Worm (Caenorhabditis elegans) whole organism, L2 larva: Measurements from ENCODE around the gene hsp-1.

ENCODE experiments used
- C34F6.9 ChIP-seq: fragments of 150-350 bp; optimal IDR thresholded peaks from 2 replicates; lab custom pipeline; 2014; ENCODE audit warnings: missing biosample characterization, missing genetic modification characterization
- Y55F3AM.14 ChIP-seq: fragments of 200-800 bp; sonication (Bioruptor generic); optimal IDR thresholded peaks from 2 replicates; lab custom pipeline; 2018; ENCODE audit warnings: mild to moderate bottlenecking, missing genetic modification characterization, missing compliant biosample characterization
- ZK546.5 ChIP-seq: sonication (generic microtip); optimal IDR thresholded peaks from 2 replicates; lab custom pipeline; 2017; ENCODE audit warnings: missing biosample characterization, missing genetic modification characterization
- aly-2 ChIP-seq: fragments of 150-350 bp; optimal IDR thresholded peaks from 2 replicates; lab custom pipeline; 2014; ENCODE audit warnings: missing biosample characterization, missing genetic modification characterization
- ama-1 ChIP-seq: fragments of 150-350 bp; optimal IDR thresholded peaks from 2 replicates; lab custom pipeline; 2018; ENCODE audit warnings: inconsistent platforms
- ceh-16 ChIP-seq: fragments of 150-350 bp; optimal IDR thresholded peaks from 2 replicates; lab custom pipeline; 2014; ENCODE audit warnings: missing biosample characterization, missing genetic modification characterization
- dmd-4 ChIP-seq: sonication (generic microtip); optimal IDR thresholded peaks from 2 replicates; lab custom pipeline; 2017; ENCODE audit warnings: missing biosample characterization, missing genetic modification characterization
- egl-27 ChIP-seq: sonication (generic microtip); optimal IDR thresholded peaks from 3 replicates; lab custom pipeline; 2017; ENCODE audit warnings: missing biosample characterization, missing genetic modification reagents, missing genetic modification characterization
- elt-1 ChIP-seq: fragments of 150-350 bp; optimal IDR thresholded peaks from 2 replicates; lab custom pipeline; 2014; ENCODE audit warnings: missing biosample characterization, missing genetic modification characterization
- elt-3 ChIP-seq: sonication (generic microtip); optimal IDR thresholded peaks from 2 replicates; lab custom pipeline; 2017; ENCODE audit warnings: missing biosample characterization, missing genetic modification characterization
- fos-1 ChIP-seq: fragments of 150-350 bp; optimal IDR thresholded peaks from 2 replicates; lab custom pipeline; 2014; ENCODE audit warnings: missing biosample characterization, missing genetic modification characterization
- gmeb-1 ChIP-seq: fragments of 150-350 bp; optimal IDR thresholded peaks from 2 replicates; lab custom pipeline; 2014; ENCODE audit warnings: missing biosample characterization, missing genetic modification characterization
- lin-11 ChIP-seq: fragments of 150-350 bp; sonication (generic microtip); optimal IDR thresholded peaks from 2 replicates; lab custom pipeline; 2014; ENCODE audit warnings: missing biosample characterization, missing genetic modification characterization, inconsistent platforms, mixed read lengths
- mab-5 ChIP-seq: fragments of 150-350 bp; optimal IDR thresholded peaks from 2 replicates; lab custom pipeline; 2014; ENCODE audit warnings: missing biosample characterization, missing genetic modification characterization
- nhr-11 ChIP-seq: fragments of 150-350 bp; optimal IDR thresholded peaks from 2 replicates; lab custom pipeline; 2014; ENCODE audit warnings: missing biosample characterization, missing genetic modification characterization
- nhr-12 ChIP-seq: fragments of 150-350 bp; optimal IDR thresholded peaks from 2 replicates; lab custom pipeline; 2014; ENCODE audit warnings: missing biosample characterization, missing genetic modification characterization
- nhr-129 ChIP-seq: fragments of 150-350 bp; optimal IDR thresholded peaks from 2 replicates; lab custom pipeline; 2014; ENCODE audit warnings: missing biosample characterization, missing genetic modification characterization
- nhr-21 ChIP-seq: fragments of 150-350 bp; optimal IDR thresholded peaks from 2 replicates; lab custom pipeline; 2014; ENCODE audit warnings: missing biosample characterization, missing genetic modification characterization
- nhr-23 ChIP-seq: fragments of 150-350 bp; optimal IDR thresholded peaks from 2 replicates; lab custom pipeline; 2014; ENCODE audit warnings: missing biosample characterization, missing genetic modification reagents, missing genetic modification characterization
- nhr-237 ChIP-seq: fragments of 150-350 bp; optimal IDR thresholded peaks from 2 replicates; lab custom pipeline; 2014; ENCODE audit warnings: missing biosample characterization, missing genetic modification characterization
- nhr-25 ChIP-seq: fragments of 150-350 bp; sonication (generic microtip); optimal IDR thresholded peaks from 3 replicates; lab custom pipeline; 2014; ENCODE audit warnings: missing biosample characterization, missing genetic modification characterization
- peb-1 ChIP-seq: fragments of 150-350 bp; optimal IDR thresholded peaks from 2 replicates; lab custom pipeline; 2014; ENCODE audit warnings: missing biosample characterization, missing genetic modification characterization
- sma-3 ChIP-seq: sonication (generic microtip); optimal IDR thresholded peaks from 2 replicates; lab custom pipeline; 2016; ENCODE audit warnings: missing genetic modification reagents, missing genetic modification characterization, missing compliant biosample characterization
- snpc-4 ChIP-seq: fragments of 150-350 bp; optimal IDR thresholded peaks from 2 replicates; lab custom pipeline; 2014; ENCODE audit warnings: missing biosample characterization, missing genetic modification characterization
- unc-39 ChIP-seq: fragments of 150-350 bp; optimal IDR thresholded peaks from 2 replicates; lab custom pipeline; 2014; ENCODE audit warnings: missing biosample characterization, missing genetic modification characterization
- unc-55 ChIP-seq: fragments of 150-350 bp; sonication (generic microtip); optimal IDR thresholded peaks from 3 replicates; lab custom pipeline; 2014; ENCODE audit warnings: missing biosample characterization, missing genetic modification reagents, missing genetic modification characterization
- unc-62 ChIP-seq: fragments of 150-350 bp; optimal IDR thresholded peaks from 2 replicates; lab custom pipeline; 2014; ENCODE audit warnings: missing biosample characterization, missing genetic modification reagents, missing genetic modification characterization
- zag-1 ChIP-seq: fragments of 150-350 bp; optimal IDR thresholded peaks from 2 replicates; lab custom pipeline; 2014; ENCODE audit warnings: missing biosample characterization, missing genetic modification characterization
- ztf-1 ChIP-seq: fragments of 200-800 bp; sonication (Bioruptor generic); conservative IDR thresholded peaks from 2 replicates; pipeline ENCODE4 v1.3.6; 2022; ENCODE audit warnings: missing genetic modification characterization, missing compliant biosample characterization
- ztf-11 ChIP-seq: sonication (generic microtip); optimal IDR thresholded peaks from 2 replicates; lab custom pipeline; 2017; ENCODE audit warnings: missing biosample characterization, missing genetic modification characterization

Gene hsp-1

DNA sequence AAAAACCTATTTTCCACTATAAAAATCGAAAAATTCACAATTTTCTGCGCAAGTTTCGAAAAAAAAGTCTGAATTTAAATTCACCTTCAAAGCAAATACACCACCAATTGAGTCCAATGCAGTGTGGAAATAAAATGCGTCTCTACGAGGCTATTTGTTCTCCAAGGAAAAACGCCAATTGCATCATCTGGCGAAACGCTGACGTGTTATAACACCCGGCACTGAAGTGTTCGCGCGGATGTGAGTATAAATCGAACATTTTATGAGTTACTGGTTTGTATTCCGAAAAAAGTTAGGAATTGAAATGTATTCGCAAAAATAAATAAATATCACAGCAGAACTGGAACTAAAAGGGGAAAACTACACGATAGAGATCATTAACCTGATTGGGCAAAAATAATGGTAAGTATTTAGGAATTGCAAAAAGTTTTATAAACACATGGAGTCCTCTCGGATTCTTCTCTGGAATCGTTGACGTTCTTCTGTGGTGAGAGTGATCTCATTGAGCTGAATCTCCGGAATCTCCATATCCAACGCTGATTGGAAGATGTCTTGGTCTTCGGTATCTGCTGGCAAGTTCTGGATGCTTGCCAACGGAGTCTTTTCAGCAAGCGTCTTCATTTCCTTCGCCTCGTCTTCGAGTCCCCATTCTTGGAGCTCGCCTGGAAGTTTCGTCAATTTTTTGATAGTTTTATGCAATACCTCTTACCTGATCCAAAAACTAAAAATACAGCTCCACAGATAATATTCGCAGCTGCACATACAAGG lies 9.3 kb downstream of the hsp-1 start, which contains the start of gene zipt-7.1:
Gene zipt-7.1, minus strand, starts transcription at position 232 of the 768 bp plus-strand sequence.
- TF ChIP-seq nhr-21 (tag; lab: Kevin White, UChicago) (no peak), nhr-25 (tag; lab: Kevin White, UChicago) (no peak), nhr-237 (tag; lab: Kevin White, UChicago) (no peak), nhr-129 (tag; lab: Kevin White, UChicago) (peak; percentile 55), ceh-16 (tag; lab: Kevin White, UChicago) (no peak), zag-1 (tag; lab: Kevin White, UChicago) (no peak)

ce11 chrIV:17291629-17292199 lies 13.0 kb downstream of the hsp-1 start, which contains the start of the genes T28F3.11 and slc-17.4:
Gene T28F3.11 (minus strand): TSS chrIV:17291679.
Gene slc-17.4 (minus strand): TSS chrIV:17291733.
- TF ChIP-seq unc-55 (GFP tag; lab: Kevin White, UChicago) = peak; percentile 4
- no peak for TF ChIP-seq aly-2 (tag; lab: Kevin White, UChicago)

DNA sequence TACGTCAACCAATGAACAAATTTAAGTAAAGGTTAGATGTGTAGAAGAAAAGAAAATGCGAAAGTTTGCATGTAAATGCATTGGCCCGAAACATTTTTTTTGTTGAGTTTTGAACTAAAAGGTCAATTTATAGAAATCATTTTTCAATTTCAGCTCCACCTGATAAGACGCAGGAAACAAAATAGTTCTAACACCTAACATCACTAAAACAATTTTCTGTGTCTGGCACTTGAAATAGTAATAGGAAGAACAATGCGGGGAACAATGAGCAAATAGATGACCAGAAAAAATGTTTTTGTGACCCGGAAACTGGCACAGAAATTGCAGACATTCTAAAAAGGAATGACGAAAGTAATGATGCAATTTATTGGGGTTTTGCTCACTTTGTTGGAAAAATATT lies 13.6 kb downstream of the hsp-1 start:
- peak; percentile 23 for TF ChIP-seq fos-1 (tag; lab: Kevin White, UChicago)
- TF ChIP-seq nhr-129 (tag; lab: Kevin White, UChicago) = peak; percentile 43
- no peak for TF ChIP-seq sma-3 (GFP tag; lab: Kevin White, UChicago)

DNA sequence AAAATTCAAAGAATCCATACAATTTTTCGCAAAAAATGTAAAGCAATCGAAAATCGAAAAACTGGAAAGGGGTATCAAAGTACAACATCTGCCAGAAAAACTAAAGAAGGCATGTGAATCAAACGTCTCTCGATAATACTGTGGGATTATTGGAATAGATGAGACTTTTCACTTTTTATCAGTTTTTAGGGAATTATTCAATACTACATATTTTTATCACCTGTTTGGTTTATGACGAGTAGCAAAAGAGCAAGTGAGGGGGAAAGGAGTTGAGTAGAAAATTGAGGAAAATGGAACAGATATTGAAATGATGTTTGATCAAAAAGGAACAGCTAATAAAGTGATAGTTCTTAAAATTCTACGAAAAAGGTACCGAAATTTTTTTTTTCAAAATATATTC lies 14.3 kb downstream of the hsp-1 start:
- TF ChIP-seq peb-1 (tag; lab: Kevin White, UChicago) = no peak
- peak; percentile 11 for TF ChIP-seq unc-55 (GFP tag; lab: Kevin White, UChicago)

DNA sequence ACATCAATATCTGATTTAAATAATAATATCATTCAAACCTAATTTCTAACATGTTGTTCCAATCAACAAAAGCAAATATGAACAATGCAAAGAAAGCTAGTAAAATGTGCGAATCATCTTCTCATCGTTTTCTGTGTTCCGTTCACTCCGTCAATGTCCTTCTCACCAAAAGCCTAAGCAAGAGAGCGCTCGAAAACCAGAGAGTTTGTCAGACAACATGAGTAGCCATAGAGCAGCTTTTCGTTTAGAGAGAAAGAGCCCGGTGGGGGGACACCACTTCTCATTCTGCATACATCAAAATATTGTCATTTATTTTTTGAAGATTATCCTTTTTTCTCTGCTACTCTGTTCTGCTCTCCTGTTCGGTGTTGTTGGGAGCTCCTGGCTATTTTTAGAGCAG lies 14.9 kb downstream of the hsp-1 start:
- TF ChIP-seq sma-3 (GFP tag; lab: Kevin White, UChicago) = no peak
- peak; percentile 72 for TF ChIP-seq unc-55 (GFP tag; lab: Kevin White, UChicago)
- peak; percentile 20 for TF ChIP-seq nhr-129 (tag; lab: Kevin White, UChicago)
- TF ChIP-seq C34F6.9 (tag; lab: Kevin White, UChicago) = peak; percentile 69
- TF ChIP-seq, all 48 proteins: peak for 3

DNA sequence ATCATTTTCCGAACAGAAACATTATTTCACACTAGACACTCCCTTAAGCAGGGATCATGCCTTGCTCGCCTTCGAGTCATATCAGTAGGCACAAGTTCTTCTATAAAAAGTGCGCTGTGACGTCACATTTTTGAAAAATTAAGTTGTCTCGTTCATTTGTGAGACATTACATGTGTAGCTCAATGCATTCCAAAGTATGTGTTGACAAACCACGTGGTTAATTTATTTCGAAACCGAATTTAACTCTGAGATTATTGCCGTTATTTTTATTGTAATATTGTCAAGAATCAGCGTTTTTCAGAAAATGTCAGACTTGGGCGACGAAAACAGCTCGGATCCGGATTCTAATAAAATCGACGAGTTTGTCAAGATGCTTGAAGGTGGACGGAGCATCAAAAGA lies 15.7 kb downstream of the hsp-1 start, which contains the start of gene T28F3.5:
Gene T28F3.5, plus strand, starts transcription at position 301 of the 400 bp plus-strand sequence.
- TF ChIP-seq ZK546.5 (tag; lab: Kevin White, UChicago) (no peak), C34F6.9 (tag; lab: Kevin White, UChicago) (no peak), unc-39 (tag; lab: Kevin White, UChicago) (no peak), dmd-4 (no peak), elt-1 (tag; lab: Kevin White, UChicago) (no peak), ztf-1 (GFP tag; lab: Robert Waterston, UW) (no peak)

ce11 chrIV:17301933-17302332 lies 23.2 kb downstream of the hsp-1 start, which contains the start of gene ifta-2:
Gene ifta-2 (minus strand): TSS chrIV:17302033.
- TF ChIP-seq peb-1 (tag; lab: Kevin White, UChicago) (no peak), snpc-4 (tag; lab: Kevin White, UChicago) (no peak), ama-1 (lab: Kevin White, UChicago) (no peak), C34F6.9 (tag; lab: Kevin White, UChicago) (no peak), egl-27 (tag; lab: Kevin White, UChicago) (no peak), ztf-11 (tag; lab: Kevin White, UChicago) (no peak), ceh-16 (tag; lab: Kevin White, UChicago) (no peak), elt-3 (tag; lab: Kevin White, UChicago) (no peak), ztf-1 (GFP tag; lab: Robert Waterston, UW) (no peak), nhr-23 (tag; lab: Kevin White, UChicago) (no peak), nhr-129 (tag; lab: Kevin White, UChicago) (no peak), mab-5 (no peak), nhr-12 (no peak), unc-62 (GFP tag; lab: Kevin White, UChicago) (no peak), nhr-11 (tag; lab: Kevin White, UChicago) (no peak), gmeb-1 (tag; lab: Kevin White, UChicago) (no peak), lin-11 (tag; lab: Kevin White, UChicago) (no peak), unc-39 (tag; lab: Kevin White, UChicago) (no peak), Y55F3AM.14 (GFP tag; lab: Kevin White, UChicago) (no peak), zag-1 (tag; lab: Kevin White, UChicago) (no peak)
